Worm (Caenorhabditis elegans): ENCODE results near the gene epic-1.

epic-1 gene

DNA sequence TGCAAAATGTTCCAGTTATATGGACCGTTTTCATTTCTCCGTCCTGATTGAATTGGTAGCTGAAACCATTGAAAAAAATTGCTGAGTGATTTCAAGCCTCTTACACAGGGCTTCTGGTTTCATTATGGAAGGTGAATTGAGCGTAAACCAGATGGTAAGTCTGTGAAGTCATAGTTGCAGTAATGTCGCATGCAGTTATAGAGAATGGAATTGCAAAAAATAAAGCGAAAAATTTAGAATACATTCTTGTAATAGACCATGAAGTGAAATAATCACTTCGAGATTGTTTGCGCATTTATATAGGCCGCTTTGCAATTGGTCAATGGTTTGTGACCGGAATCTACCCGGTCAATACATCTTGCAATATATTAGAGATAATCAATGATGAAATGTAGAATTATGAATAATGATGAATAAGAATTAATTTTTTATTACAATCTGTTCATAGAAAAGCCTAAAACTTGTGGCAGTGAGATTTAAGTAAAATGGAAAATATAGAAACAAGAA, 1.6 kb downstream of the epic-1 start, which contains the start of gene F11E6.4:
F11E6.4 (minus strand) TSS at position 259 of the 507 bp plus-strand sequence.
- TF ChIP-seq tbx-37 (GFP tag; conservative IDR thresholded peaks at IDR 0.05) (no peak), ceh-36 (tag; optimal IDR thresholded peaks at IDR 0.05) (no peak), tbx-11 (GFP tag; IDR thresholded peaks at IDR 0.05) (no peak), aly-1 (tag; optimal IDR thresholded peaks at IDR 0.05) (no peak), hnd-1 (tag; optimal IDR thresholded peaks at IDR 0.05) (no peak), scrt-1 (GFP tag; IDR thresholded peaks at IDR 0.05) (no peak), ceh-13 (GFP tag; optimal IDR thresholded peaks at IDR 0.05) (no peak), tra-4 (tag; optimal IDR thresholded peaks at IDR 0.05) (no peak), hmg-4 (GFP tag; optimal IDR thresholded peaks at IDR 0.05) (no peak), F13C5.2 (tag; optimal IDR thresholded peaks at IDR 0.05) (no peak), ama-1 (optimal IDR thresholded peaks at IDR 0.05) (no peak), pes-1 (GFP tag; IDR thresholded peaks at IDR 0.05) (no peak), hmbx-1 (tag; optimal IDR thresholded peaks at IDR 0.05) (no peak), flt-1 (GFP tag; IDR thresholded peaks at IDR 0.05) (no peak), B0310.2 (tag; optimal IDR thresholded peaks at IDR 0.05) (no peak)

DNA sequence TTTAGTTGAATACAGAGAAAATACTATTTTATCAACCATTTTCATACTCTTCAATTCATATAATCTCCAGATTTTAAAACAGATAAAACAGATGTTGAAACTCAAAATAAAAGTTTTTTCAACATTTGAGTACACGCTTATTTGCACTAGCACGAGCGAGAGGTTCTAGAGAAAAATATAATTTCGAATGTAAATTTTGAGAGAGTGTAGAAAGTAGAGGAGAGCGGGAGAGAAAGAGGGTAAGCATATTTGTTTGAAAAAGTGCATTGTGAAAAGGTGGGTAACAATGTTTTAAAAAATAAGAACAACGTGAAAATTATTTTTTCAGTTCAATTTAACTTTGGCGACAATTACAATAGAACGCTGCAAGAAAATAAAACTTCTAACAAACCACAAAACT, 3.9 kb downstream of the epic-1 start:
- TF ChIP-seq hnd-1 (tag; optimal IDR thresholded peaks at IDR 0.05), result no peak
- TF ChIP-seq tbx-37 (GFP tag; conservative IDR thresholded peaks at IDR 0.05), result no peak

DNA sequence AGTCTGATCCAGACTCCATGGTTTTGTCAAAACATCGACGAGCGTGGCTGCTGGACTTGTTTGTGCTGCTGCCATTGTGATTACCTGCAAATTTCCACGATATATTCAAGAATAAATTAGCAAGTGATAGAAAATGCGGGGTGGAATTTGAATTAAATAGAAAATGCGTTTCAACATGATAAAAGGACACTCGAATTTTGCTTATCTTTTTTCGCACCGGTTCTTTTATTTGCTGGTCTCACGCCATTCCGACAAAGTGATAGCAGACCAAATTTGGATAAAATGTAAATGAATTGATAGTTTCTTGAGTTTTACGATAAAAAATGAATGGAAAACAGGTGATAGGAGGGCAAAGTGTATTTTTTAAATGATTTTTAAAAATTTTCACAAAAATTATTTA, 4.4 kb downstream of the epic-1 start, which contains the start of gene elo-2:
elo-2 (minus strand) TSS at position 84 of the 400 bp plus-strand sequence.
- TF ChIP-seq tbx-11 (GFP tag; IDR thresholded peaks at IDR 0.05), result no peak
- no peak for TF ChIP-seq hmbx-1 (tag; optimal IDR thresholded peaks at IDR 0.05)
- TF ChIP-seq pes-1 (GFP tag; IDR thresholded peaks at IDR 0.05), result no peak
- no peak for TF ChIP-seq scrt-1 (GFP tag; IDR thresholded peaks at IDR 0.05)
- no peak for TF ChIP-seq ceh-13 (GFP tag; optimal IDR thresholded peaks at IDR 0.05)
- no peak for TF ChIP-seq hmg-4 (GFP tag; optimal IDR thresholded peaks at IDR 0.05)
- TF ChIP-seq sea-1 (GFP tag; conservative IDR thresholded peaks at IDR 0.05), result no peak
- no peak for TF ChIP-seq B0310.2 (tag; optimal IDR thresholded peaks at IDR 0.05)
- TF ChIP-seq ama-1 (optimal IDR thresholded peaks at IDR 0.05), result no peak
- TF ChIP-seq ceh-36 (tag; optimal IDR thresholded peaks at IDR 0.05), result no peak

DNA sequence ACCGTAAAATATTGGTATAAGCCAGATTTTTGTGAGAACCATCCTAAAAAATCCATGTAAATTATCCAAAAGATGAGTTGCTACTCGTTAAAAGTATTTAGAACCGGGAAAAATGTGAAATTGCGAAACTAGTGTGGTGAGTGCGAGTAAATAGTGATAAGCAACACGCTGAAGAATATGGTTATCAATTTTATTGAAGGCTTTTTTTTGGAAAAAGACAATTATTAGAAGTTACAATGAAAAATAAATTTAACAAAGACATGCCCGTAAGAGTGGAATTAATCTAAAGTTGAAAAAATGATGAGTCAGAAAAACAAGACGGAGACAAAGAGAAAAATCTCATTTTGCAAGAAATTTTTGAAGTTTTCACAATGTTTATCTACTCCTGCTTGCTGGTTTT, 5.8 kb downstream of the epic-1 start, which contains the start of gene F11E6.6:
F11E6.6 (minus strand) TSS at position 101 of the 400 bp plus-strand sequence.
- TF ChIP-seq F13C5.2 (tag; optimal IDR thresholded peaks at IDR 0.05), result no peak
- TF ChIP-seq ceh-13 (GFP tag; optimal IDR thresholded peaks at IDR 0.05), result no peak
- no peak for TF ChIP-seq flt-1 (GFP tag; IDR thresholded peaks at IDR 0.05)
- TF ChIP-seq pes-1 (GFP tag; IDR thresholded peaks at IDR 0.05), result no peak
- TF ChIP-seq B0310.2 (tag; optimal IDR thresholded peaks at IDR 0.05), result no peak
- TF ChIP-seq sea-1 (GFP tag; conservative IDR thresholded peaks at IDR 0.05), result no peak

DNA sequence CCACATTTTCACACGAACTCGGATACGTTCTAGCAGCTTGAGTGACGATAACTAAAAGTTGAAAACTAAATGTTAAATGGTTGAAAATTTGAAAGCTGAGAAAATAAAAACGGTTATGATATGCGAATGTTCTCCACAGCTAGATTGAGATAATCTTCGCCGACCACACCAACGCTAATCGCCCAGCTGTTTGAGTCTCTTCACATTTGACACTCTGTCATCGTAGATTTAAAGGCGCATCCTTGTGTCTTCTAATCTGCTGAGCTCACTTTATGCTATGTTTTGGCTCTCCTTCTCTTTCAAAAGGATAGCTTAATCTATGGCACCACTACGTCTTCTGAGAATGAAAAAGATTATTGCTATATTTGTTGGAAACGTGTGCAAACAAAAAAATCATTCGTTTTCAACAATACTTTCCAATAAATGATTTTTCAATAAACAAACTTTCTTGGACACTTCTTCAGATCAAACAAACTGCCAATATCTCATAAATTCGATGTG, 8.6 kb downstream of the epic-1 start, which contains the start of gene F11E6.10:
F11E6.10 (minus strand) TSS at position 51 of the 501 bp plus-strand sequence.
- TF ChIP-seq ama-1 (optimal IDR thresholded peaks at IDR 0.05), result no peak
- no peak for TF ChIP-seq sea-1 (GFP tag; conservative IDR thresholded peaks at IDR 0.05)
- TF ChIP-seq B0310.2 (tag; optimal IDR thresholded peaks at IDR 0.05), result no peak
- TF ChIP-seq ceh-13 (GFP tag; optimal IDR thresholded peaks at IDR 0.05), result no peak
- TF ChIP-seq aly-1 (tag; optimal IDR thresholded peaks at IDR 0.05), result no peak
- TF ChIP-seq hmg-4 (GFP tag; optimal IDR thresholded peaks at IDR 0.05), result no peak
- no peak for TF ChIP-seq scrt-1 (GFP tag; IDR thresholded peaks at IDR 0.05)
- no peak for TF ChIP-seq tbx-37 (GFP tag; conservative IDR thresholded peaks at IDR 0.05)
- no peak for TF ChIP-seq tbx-11 (GFP tag; IDR thresholded peaks at IDR 0.05)
- TF ChIP-seq F13C5.2 (tag; optimal IDR thresholded peaks at IDR 0.05), result no peak
- TF ChIP-seq ets-7 (tag; optimal IDR thresholded peaks at IDR 0.05), result no peak

DNA sequence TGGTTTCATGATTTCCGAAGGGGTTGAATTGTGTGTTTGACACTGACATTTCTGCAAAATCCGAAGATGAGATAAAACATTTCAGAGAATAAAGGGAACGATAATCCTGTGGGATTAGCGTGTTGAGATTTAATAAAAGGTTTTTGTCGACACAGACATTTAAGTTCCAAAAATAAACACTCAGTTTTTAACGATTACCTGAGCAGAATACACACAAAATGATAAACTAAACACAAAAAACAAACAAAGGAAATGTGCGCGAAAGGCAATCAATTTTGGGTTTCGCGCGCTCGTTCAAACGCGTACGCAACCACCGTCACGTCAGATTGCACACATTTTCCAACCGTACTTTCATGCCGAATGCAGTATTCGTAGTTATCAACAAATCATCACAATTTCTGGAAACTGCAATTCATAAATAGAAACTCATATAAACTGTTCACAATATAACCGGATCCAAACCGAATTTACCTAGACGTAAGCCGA, 10.5 kb downstream of the epic-1 start, which contains the start of gene rif-1.1:
rif-1.1 (minus strand) TSS at position 51 of the 486 bp plus-strand sequence.
- TF ChIP-seq ceh-36 (tag; optimal IDR thresholded peaks at IDR 0.05) (no peak), tbx-37 (GFP tag; conservative IDR thresholded peaks at IDR 0.05) (no peak), hmg-4 (GFP tag; optimal IDR thresholded peaks at IDR 0.05) (no peak), ceh-13 (GFP tag; optimal IDR thresholded peaks at IDR 0.05) (no peak), hmbx-1 (tag; optimal IDR thresholded peaks at IDR 0.05) (no peak), scrt-1 (GFP tag; IDR thresholded peaks at IDR 0.05) (no peak)

DNA sequence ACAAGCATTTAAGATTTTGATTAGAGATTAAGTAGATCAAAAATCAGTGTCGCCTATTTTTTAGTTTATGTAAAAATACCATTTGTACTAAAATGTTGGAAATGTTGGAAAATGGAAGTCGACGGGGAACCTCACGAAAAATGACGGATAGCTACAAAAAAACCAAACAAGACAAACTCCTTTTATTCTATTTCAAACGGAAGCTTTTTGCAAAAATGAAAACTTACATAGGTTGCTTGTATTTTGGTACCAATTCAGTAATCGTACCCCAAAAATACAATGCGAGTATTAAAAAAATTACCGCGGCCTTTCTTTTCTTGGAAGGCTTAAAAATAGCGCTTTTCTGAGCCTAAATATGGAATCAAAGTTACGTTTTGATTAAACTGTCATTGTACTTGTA, 17.7 kb downstream of the epic-1 start:
- no peak for TF ChIP-seq tbx-11 (GFP tag; IDR thresholded peaks at IDR 0.05)
- TF ChIP-seq aly-1 (tag; optimal IDR thresholded peaks at IDR 0.05), result no peak
- no peak for TF ChIP-seq ama-1 (optimal IDR thresholded peaks at IDR 0.05)
- TF ChIP-seq flt-1 (GFP tag; IDR thresholded peaks at IDR 0.05), result no peak
- no peak for TF ChIP-seq ceh-13 (GFP tag; optimal IDR thresholded peaks at IDR 0.05)
- no peak for TF ChIP-seq sea-1 (GFP tag; conservative IDR thresholded peaks at IDR 0.05)
- TF ChIP-seq ets-7 (tag; optimal IDR thresholded peaks at IDR 0.05), result no peak
- TF ChIP-seq tra-4 (tag; optimal IDR thresholded peaks at IDR 0.05), result no peak
- TF ChIP-seq ceh-36 (tag; optimal IDR thresholded peaks at IDR 0.05), result no peak
- no peak for TF ChIP-seq F13C5.2 (tag; optimal IDR thresholded peaks at IDR 0.05)
- TF ChIP-seq hmbx-1 (tag; optimal IDR thresholded peaks at IDR 0.05), result no peak
- TF ChIP-seq scrt-1 (GFP tag; IDR thresholded peaks at IDR 0.05), result no peak
- TF ChIP-seq tbx-37 (GFP tag; conservative IDR thresholded peaks at IDR 0.05), result no peak
- TF ChIP-seq hmg-4 (GFP tag; optimal IDR thresholded peaks at IDR 0.05), result no peak

DNA sequence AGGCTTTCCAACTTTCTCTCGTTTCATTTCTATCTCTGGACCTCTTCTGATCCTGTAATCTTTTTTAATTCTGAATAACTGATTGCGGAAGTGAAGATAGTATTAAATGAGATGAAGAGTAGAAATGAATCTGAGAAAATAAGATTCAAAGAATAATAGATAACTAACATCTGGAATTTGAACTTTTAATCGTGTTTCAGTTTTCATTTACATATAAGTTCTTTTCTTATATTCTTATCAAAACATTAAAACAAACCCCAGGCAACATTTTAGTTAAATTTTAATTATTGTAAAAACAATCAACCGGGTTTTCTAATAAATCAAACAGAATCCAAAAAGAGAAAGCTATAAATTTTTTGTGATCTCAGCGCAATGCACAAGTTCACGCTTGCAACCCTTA, 18.5 kb downstream of the epic-1 start:
- no peak for TF ChIP-seq ceh-13 (GFP tag; optimal IDR thresholded peaks at IDR 0.05)
- TF ChIP-seq hnd-1 (tag; optimal IDR thresholded peaks at IDR 0.05), result no peak
- no peak for TF ChIP-seq ama-1 (optimal IDR thresholded peaks at IDR 0.05)
- TF ChIP-seq tbx-37 (GFP tag; conservative IDR thresholded peaks at IDR 0.05), result no peak
- no peak for TF ChIP-seq hmbx-1 (tag; optimal IDR thresholded peaks at IDR 0.05)
- no peak for TF ChIP-seq hmg-4 (GFP tag; optimal IDR thresholded peaks at IDR 0.05)
- TF ChIP-seq ets-7 (tag; optimal IDR thresholded peaks at IDR 0.05), result no peak
- TF ChIP-seq sea-1 (GFP tag; conservative IDR thresholded peaks at IDR 0.05), result no peak
- TF ChIP-seq tbx-11 (GFP tag; IDR thresholded peaks at IDR 0.05), result no peak

All from whole organism, early embryonic.